Worm (Caenorhabditis elegans): Measurements from ENCODE around the gene C04G6.4.

DNA sequence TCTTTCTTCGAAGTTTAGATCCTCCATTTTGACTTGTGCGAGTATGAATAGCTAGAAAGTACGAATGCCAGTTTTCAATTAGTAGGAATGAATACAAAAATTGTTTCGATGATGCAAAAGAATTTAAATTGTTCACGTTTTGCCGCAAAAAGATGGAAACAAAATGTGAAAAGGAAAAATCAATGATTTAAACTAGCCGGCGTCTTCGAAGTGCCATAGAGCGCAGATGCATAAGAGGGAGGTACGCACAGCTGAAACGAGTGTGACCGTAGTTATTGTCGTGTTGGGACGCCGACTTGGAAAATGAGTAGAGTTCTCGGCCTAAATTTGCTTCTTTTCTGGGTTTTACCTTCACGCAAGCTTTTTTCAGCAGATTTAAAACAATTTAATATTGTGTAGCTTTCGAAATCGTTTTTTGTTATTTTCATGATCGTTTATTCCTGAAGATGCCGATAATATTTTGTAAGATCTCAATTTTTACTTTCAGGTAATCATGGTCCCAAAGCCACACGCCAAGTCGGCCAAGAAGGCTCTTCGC is 28.0 kb downstream of the C04G6.4 start, which contains the start of the genes ify-1 and rpl-22:
- TF ChIP-seq nhr-28 (tag; optimal IDR thresholded peaks at IDR 0.05) = no peak
- TF ChIP-seq ceh-39 (tag; optimal IDR thresholded peaks at IDR 0.05) = peak; percentile 83
- TF ChIP-seq ces-1 (GFP tag; optimal IDR thresholded peaks at IDR 0.05) = peak; percentile 82
- peak; percentile 76 for TF ChIP-seq mls-2 (tag; optimal IDR thresholded peaks at IDR 0.05)
- peak; percentile 32 for TF ChIP-seq mab-5 (tag; optimal IDR thresholded peaks at IDR 0.05)
- peak; percentile 72 for TF ChIP-seq elt-3 (tag; optimal IDR thresholded peaks at IDR 0.05)

All from whole organism, mixed stage, embryonic.